Worm (Caenorhabditis elegans) whole organism, early embryonic: Measurements from ENCODE around the gene F29A7.8.

ENCODE experiments used
- B0310.2 ChIP-seq: sonication (generic microtip); optimal IDR thresholded peaks from 2 replicates; lab custom pipeline; 2016; ENCODE audit warnings: mild to moderate bottlenecking, missing genetic modification characterization, missing compliant biosample characterization
- F13C5.2 ChIP-seq: sonication (generic microtip); optimal IDR thresholded peaks from 2 replicates; lab custom pipeline; 2017; ENCODE audit warnings: mild to moderate bottlenecking, missing genetic modification characterization, inconsistent platforms, missing compliant biosample characterization
- aly-1 ChIP-seq: sonication (generic microtip); optimal IDR thresholded peaks from 2 replicates; lab custom pipeline; 2016; ENCODE audit warnings: missing genetic modification characterization, missing compliant biosample characterization
- ama-1 ChIP-seq: fragments of 150-350 bp; optimal IDR thresholded peaks from 2 replicates; lab custom pipeline; 2014
- ceh-13 ChIP-seq: fragments of 200-800 bp; sonication (Bioruptor generic); optimal IDR thresholded peaks from 2 replicates; lab custom pipeline; 2018; ENCODE audit warnings: mild to moderate bottlenecking, missing genetic modification characterization, missing compliant biosample characterization
- ceh-36 ChIP-seq: sonication (generic microtip); optimal IDR thresholded peaks from 2 replicates; lab custom pipeline; 2016; ENCODE audit warnings: missing genetic modification characterization, inconsistent platforms, missing compliant biosample characterization
- flt-1 ChIP-seq: fragments of 200-800 bp; sonication (Bioruptor generic); IDR thresholded peaks from 2 replicates; pipeline ENCODE4 v1.3.6; 2022; ENCODE audit warnings: missing genetic modification characterization, missing compliant biosample characterization
- hmg-4 ChIP-seq: fragments of 200-800 bp; sonication (Bioruptor generic); optimal IDR thresholded peaks from 2 replicates; lab custom pipeline; 2018; ENCODE audit warnings: mild to moderate bottlenecking, missing genetic modification characterization, missing compliant biosample characterization
- hnd-1 ChIP-seq: sonication (generic microtip); optimal IDR thresholded peaks from 2 replicates; lab custom pipeline; 2016; ENCODE audit warnings: missing genetic modification characterization, missing compliant biosample characterization
- scrt-1 ChIP-seq: fragments of 200-800 bp; sonication (Bioruptor generic); IDR thresholded peaks from 2 replicates; pipeline ENCODE4 v1.3.6; 2022; ENCODE audit warnings: missing genetic modification characterization, missing compliant biosample characterization
- sea-1 ChIP-seq: fragments of 200-800 bp; sonication (Bioruptor generic); conservative IDR thresholded peaks from 2 replicates; pipeline ENCODE4 v1.3.6; 2022; ENCODE audit warnings: missing genetic modification characterization, missing compliant biosample characterization
- tbx-11 ChIP-seq: fragments of 200-800 bp; sonication (Bioruptor generic); IDR thresholded peaks from 2 replicates; pipeline ENCODE4 v1.3.6; 2022; ENCODE audit warnings: missing genetic modification characterization, missing compliant biosample characterization
- tbx-37 ChIP-seq: fragments of 200-800 bp; sonication (Bioruptor generic); conservative IDR thresholded peaks from 2 replicates; pipeline ENCODE4 v1.3.6; 2022; ENCODE audit warnings: missing genetic modification reagents, missing genetic modification characterization, missing compliant biosample characterization

DNA sequence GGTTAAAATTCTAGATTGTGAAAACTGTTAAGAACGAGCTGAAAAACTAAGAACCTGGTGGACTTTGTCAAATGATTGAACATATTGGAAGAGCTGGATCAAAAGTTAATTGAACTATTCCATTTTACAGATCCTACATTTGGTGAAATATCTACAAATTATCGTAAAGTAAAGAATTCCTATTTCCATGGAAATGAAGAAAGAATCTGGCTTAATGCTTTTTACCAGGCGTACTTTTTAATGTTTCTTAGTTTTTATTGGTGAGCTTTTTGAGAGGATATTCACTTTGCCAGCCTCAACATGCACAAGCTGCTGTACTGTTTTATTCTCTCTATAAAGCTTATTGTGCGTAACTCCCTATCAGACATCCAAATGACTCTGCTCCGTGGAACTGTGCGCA, 20.0 kb upstream of the F29A7.8 start, which contains the start of gene F08D12.4:
- TF ChIP-seq ceh-13 (no peak), ama-1 (lab: Kevin White, UChicago) (no peak), flt-1 (GFP tag; lab: Robert Waterston, UW) (no peak), F13C5.2 (tag; lab: Kevin White, UChicago) (no peak), tbx-11 (GFP tag; lab: Robert Waterston, UW) (no peak), hmg-4 (GFP tag; lab: Kevin White, UChicago) (no peak), ceh-36 (tag; lab: Kevin White, UChicago) (no peak), tbx-37 (GFP tag; lab: Robert Waterston, UW) (no peak), hnd-1 (tag; lab: Kevin White, UChicago) (no peak), aly-1 (tag; lab: Kevin White, UChicago) (no peak), scrt-1 (no peak), sea-1 (GFP tag; lab: Robert Waterston, UW) (no peak), B0310.2 (tag; lab: Kevin White, UChicago) (no peak)
